Worm (Caenorhabditis elegans) whole organism, young adult: ENCODE results near the gene spp-1.

Source experiments
- B0019.2 ChIP-seq: fragments of 200-800 bp; sonication (Bioruptor generic); conservative IDR thresholded peaks from 2 replicates; pipeline ENCODE4 v1.3.6; 2022; ENCODE audit warnings: missing genetic modification reagents, missing genetic modification characterization, missing compliant biosample characterization
- D2030.7 ChIP-seq: fragments of 200-800 bp; sonication (Bioruptor generic); IDR thresholded peaks from 2 replicates; pipeline ENCODE4 v1.3.6; 2022; ENCODE audit warnings: missing genetic modification reagents, missing genetic modification characterization, missing compliant biosample characterization
- F33H1.4 ChIP-seq: fragments of 200-800 bp; sonication (Bioruptor generic); IDR thresholded peaks from 2 replicates; pipeline ENCODE4 v1.3.6; 2022; ENCODE audit warnings: missing genetic modification reagents, missing genetic modification characterization, missing compliant biosample characterization
- T07F8.4 ChIP-seq: sonication (generic microtip); optimal IDR thresholded peaks from 2 replicates; lab custom pipeline; 2016; ENCODE audit warnings: mild to moderate bottlenecking, missing genetic modification characterization, moderate library complexity, missing compliant biosample characterization
- T26A5.8 ChIP-seq: sonication (generic microtip); optimal IDR thresholded peaks from 2 replicates; lab custom pipeline; 2016; ENCODE audit warnings: missing genetic modification characterization, missing compliant biosample characterization
- Y67H2A.10 ChIP-seq: fragments of 200-800 bp; sonication (Bioruptor generic); conservative IDR thresholded peaks from 2 replicates; pipeline ENCODE4 v1.3.6; 2022; ENCODE audit warnings: missing genetic modification reagents, missing genetic modification characterization, missing compliant biosample characterization
- Y95B8A.8 ChIP-seq: fragments of 200-800 bp; sonication (Bioruptor generic); IDR thresholded peaks from 2 replicates; pipeline ENCODE4 v1.3.6; 2022; ENCODE audit warnings: missing genetic modification reagents, missing genetic modification characterization, missing compliant biosample characterization
- ccch-3 ChIP-seq: fragments of 200-800 bp; sonication (Bioruptor generic); optimal IDR thresholded peaks from 2 replicates; lab custom pipeline; 2018; ENCODE audit warnings: mild to moderate bottlenecking, missing genetic modification characterization, missing compliant biosample characterization
- ceh-91 ChIP-seq: fragments of 200-800 bp; sonication (Bioruptor generic); IDR thresholded peaks from 2 replicates; pipeline ENCODE4 v1.3.6; 2022; ENCODE audit warnings: missing genetic modification reagents, missing genetic modification characterization, missing compliant biosample characterization
- dox-1 ChIP-seq: fragments of 200-800 bp; sonication (Bioruptor generic); IDR thresholded peaks from 2 replicates; pipeline ENCODE4 v1.3.6; 2022; ENCODE audit warnings: missing genetic modification reagents, missing genetic modification characterization, missing compliant biosample characterization
- dpl-1 ChIP-seq: fragments of 150-350 bp; optimal IDR thresholded peaks from 2 replicates; lab custom pipeline; 2014; ENCODE audit warnings: missing biosample characterization, missing genetic modification reagents, missing genetic modification characterization
- efl-1 ChIP-seq: fragments of 150-350 bp; optimal IDR thresholded peaks from 2 replicates; lab custom pipeline; 2014; ENCODE audit warnings: missing biosample characterization, missing genetic modification reagents, missing genetic modification characterization
- hlh-26 ChIP-seq: fragments of 200-800 bp; sonication (Bioruptor generic); conservative IDR thresholded peaks from 2 replicates; pipeline ENCODE4 v1.3.6; 2022; ENCODE audit warnings: missing genetic modification reagents, missing genetic modification characterization, missing compliant biosample characterization
- hrde-1 ChIP-seq: sonication (generic microtip); optimal IDR thresholded peaks from 2 replicates; lab custom pipeline; 2016; ENCODE audit warnings: missing genetic modification characterization, mild to moderate bottlenecking, missing compliant biosample characterization, moderate library complexity, missing genotype, missing genetic modification reagents, borderline replicate concordance
- hsf-1 ChIP-seq: fragments of 200-800 bp; sonication (Bioruptor generic); IDR thresholded peaks from 2 replicates; pipeline ENCODE4 v1.3.6; 2022; ENCODE audit warnings: missing genetic modification reagents, missing genetic modification characterization, missing compliant biosample characterization
- let-526 ChIP-seq: fragments of 200-800 bp; sonication (Bioruptor generic); IDR thresholded peaks from 2 replicates; pipeline ENCODE4 v1.3.6; 2022; ENCODE audit warnings: missing genetic modification reagents, missing genetic modification characterization, missing compliant biosample characterization
- lin-26 ChIP-seq: fragments of 200-800 bp; sonication (Bioruptor generic); IDR thresholded peaks from 2 replicates; pipeline ENCODE4 v1.3.6; 2022; ENCODE audit warnings: missing genetic modification reagents, missing genetic modification characterization, missing compliant biosample characterization
- lin-54 ChIP-seq: fragments of 200-800 bp; sonication (Bioruptor generic); optimal IDR thresholded peaks from 2 replicates; lab custom pipeline; 2018; ENCODE audit warnings: mild to moderate bottlenecking, missing genetic modification characterization, missing compliant biosample characterization
- lsl-1 ChIP-seq: fragments of 200-800 bp; sonication (Bioruptor generic); optimal IDR thresholded peaks from 2 replicates; lab custom pipeline; 2018; ENCODE audit warnings: mild to moderate bottlenecking, missing genetic modification characterization, moderate library complexity, missing compliant biosample characterization
- madf-10 ChIP-seq: sonication (generic microtip); optimal IDR thresholded peaks from 2 replicates; lab custom pipeline; 2016; ENCODE audit warnings: mild to moderate bottlenecking, missing genetic modification characterization, missing compliant biosample characterization
- madf-6 ChIP-seq: fragments of 200-800 bp; sonication (Bioruptor generic); IDR thresholded peaks from 2 replicates; pipeline ENCODE4 v1.3.6; 2022; ENCODE audit warnings: missing genetic modification reagents, missing genetic modification characterization, missing compliant biosample characterization
- madf-8 ChIP-seq: fragments of 200-800 bp; sonication (Bioruptor generic); conservative IDR thresholded peaks from 2 replicates; pipeline ENCODE4 v1.3.6; 2022; ENCODE audit warnings: missing genetic modification reagents, missing genetic modification characterization, missing compliant biosample characterization
- rec-8 ChIP-seq, 2 experiments: sonication (generic microtip); optimal IDR thresholded peaks; 2 replicates each; lab custom pipeline; 2016; ENCODE audit warnings: mild to moderate bottlenecking in 2 of 2, missing genetic modification characterization in 2 of 2, missing genetic modification reagents in 2 of 2, missing genotype in 2 of 2, missing biosample characterization in 1 of 2, missing compliant biosample characterization in 1 of 2, moderate library complexity in 1 of 2
- snpc-3.4 ChIP-seq: sonication (generic microtip); optimal IDR thresholded peaks from 2 replicates; lab custom pipeline; 2017; ENCODE audit warnings: missing genetic modification characterization, mild to moderate bottlenecking, missing compliant biosample characterization, antibody characterized with exemption, moderate library complexity, missing genotype, missing genetic modification reagents
- somi-1 ChIP-seq: fragments of 200-800 bp; sonication (Bioruptor generic); optimal IDR thresholded peaks from 2 replicates; lab custom pipeline; 2018; ENCODE audit warnings: mild to moderate bottlenecking, missing genetic modification characterization, missing compliant biosample characterization
- tbx-9 ChIP-seq: sonication (generic microtip); optimal IDR thresholded peaks from 2 replicates; lab custom pipeline; 2016; ENCODE audit warnings: borderline replicate concordance, missing genetic modification characterization, inconsistent platforms, missing compliant biosample characterization
- tlf-1 ChIP-seq: fragments of 200-800 bp; sonication (Bioruptor generic); optimal IDR thresholded peaks from 2 replicates; lab custom pipeline; 2018; ENCODE audit warnings: mild to moderate bottlenecking, missing genetic modification characterization, missing compliant biosample characterization
- xnd-1 ChIP-seq: sonication (generic microtip); optimal IDR thresholded peaks from 2 replicates; lab custom pipeline; 2016; ENCODE audit warnings: missing genotype, missing genetic modification reagents, missing genetic modification characterization, missing compliant biosample characterization
- zfh-2 ChIP-seq: fragments of 200-800 bp; sonication (Bioruptor generic); conservative IDR thresholded peaks from 2 replicates; pipeline ENCODE4 v1.3.6; 2022; ENCODE audit warnings: missing genetic modification reagents, missing genetic modification characterization, missing compliant biosample characterization
- ztf-18 ChIP-seq: sonication (generic microtip); optimal IDR thresholded peaks from 2 replicates; lab custom pipeline; 2016; ENCODE audit warnings: missing genotype, mild to moderate bottlenecking, missing genetic modification characterization, missing compliant biosample characterization
- ztf-3 ChIP-seq: fragments of 200-800 bp; sonication (Bioruptor generic); optimal IDR thresholded peaks from 2 replicates; lab custom pipeline; 2018; ENCODE audit warnings: mild to moderate bottlenecking, missing genetic modification characterization, missing compliant biosample characterization
- ztf-6 ChIP-seq: fragments of 200-800 bp; sonication (Bioruptor generic); IDR thresholded peaks from 2 replicates; pipeline ENCODE4 v1.3.6; 2022; ENCODE audit warnings: missing genetic modification reagents, missing genetic modification characterization, missing compliant biosample characterization

The spp-1 gene

ce11 chrIII:10354591-10354990 lies 877 bp downstream of the spp-1 start:
- TF ChIP-seq tlf-1 (GFP tag; lab: Kevin White, UChicago), result peak; percentile 29
- no peak for TF ChIP-seq Y67H2A.10 (GFP tag; lab: Robert Waterston, UW)
- peak; percentile 10 for TF ChIP-seq madf-10 (tag; lab: Kevin White, UChicago)
- TF ChIP-seq T07F8.4 (tag; lab: Kevin White, UChicago), result no peak
- TF ChIP-seq ztf-18 (tag; lab: Kevin White, UChicago), result no peak
- no peak for TF ChIP-seq snpc-3.4 (tag; lab: Kevin White, UChicago)
- TF ChIP-seq ccch-3 (GFP tag; lab: Kevin White, UChicago), result no peak

- TF ChIP-seq zfh-2 (GFP tag; lab: Robert Waterston, UW) (0 out of 2 replicates have a peak, but pooled peaks have one; percentile 54), lin-26 (no peak)
Measured at ce11 chrIII:10353423-10353822, 2.0 kb downstream of the spp-1 start.

DNA sequence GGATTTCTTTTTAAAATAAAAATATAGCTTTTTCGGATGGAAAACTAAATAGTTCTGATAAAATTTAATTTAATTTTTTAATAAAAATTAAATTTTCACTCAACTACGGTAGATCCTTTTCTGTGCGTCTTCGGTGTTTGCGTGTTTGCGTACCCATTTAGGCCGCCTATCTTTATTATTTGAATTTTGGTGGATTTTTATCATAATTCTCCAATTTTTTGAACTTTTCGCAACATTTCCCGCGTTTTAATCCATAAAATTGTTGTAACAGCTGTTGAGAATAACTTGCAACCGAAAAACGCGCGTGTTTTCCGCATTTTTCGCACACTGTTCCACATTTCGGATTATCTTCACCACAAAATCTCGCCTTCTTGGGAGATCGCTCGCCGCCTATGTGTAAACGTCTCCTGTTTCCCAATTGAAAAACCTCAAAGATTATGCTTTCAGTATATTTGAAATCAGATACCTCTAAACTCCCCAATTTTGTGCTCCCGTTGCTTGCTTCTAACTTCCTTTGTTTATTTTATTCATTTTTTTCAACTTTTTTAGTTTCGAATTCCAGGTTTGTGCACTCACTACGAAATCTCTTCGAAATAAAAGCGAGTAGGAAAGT lies 3.8 kb downstream of the spp-1 start, which contains the start of gene T07C4.3:
T07C4.3 (plus strand) TSS at position 563 of the 613 bp plus-strand sequence.
- peak; percentile 32 for TF ChIP-seq dpl-1 (GFP tag; lab: Kevin White, UChicago)
- peak; percentile 63; the same call in 1 of the 2 replicates for TF ChIP-seq B0019.2 (GFP tag; lab: Robert Waterston, UW)
- peak; percentile 71 for TF ChIP-seq D2030.7 (GFP tag; lab: Robert Waterston, UW)
- no peak for TF ChIP-seq rec-8 (tag; optimal IDR thresholded peaks at IDR 0.05; lab: Kevin White, UChicago)
- no peak for TF ChIP-seq Y95B8A.8
- peak; percentile 79 for TF ChIP-seq madf-6 (GFP tag; lab: Robert Waterston, UW)
- no peak for TF ChIP-seq somi-1 (GFP tag; lab: Kevin White, UChicago)
- no peak for TF ChIP-seq ccch-3 (GFP tag; lab: Kevin White, UChicago)
- no peak for TF ChIP-seq tbx-9 (tag; lab: Kevin White, UChicago)
- TF ChIP-seq xnd-1, result peak; percentile 28
- TF ChIP-seq hrde-1 (tag; lab: Kevin White, UChicago), result no peak
- TF ChIP-seq let-526, result no peak
- TF ChIP-seq hlh-26 (GFP tag; lab: Robert Waterston, UW), result no peak
- TF ChIP-seq lin-54, result peak; percentile 33
- TF ChIP-seq ztf-6 (GFP tag; lab: Robert Waterston, UW), result no peak
- peak; percentile 49; the same call in 1 of the 2 replicates for TF ChIP-seq F33H1.4 (GFP tag; lab: Robert Waterston, UW)
- TF ChIP-seq tlf-1 (GFP tag; lab: Kevin White, UChicago), result peak; percentile 44
- no peak for TF ChIP-seq T26A5.8 (tag; lab: Kevin White, UChicago)
- TF ChIP-seq madf-8, result peak; percentile 59
- 0 out of 2 replicates have a peak, but pooled peaks have one; percentile 19 for TF ChIP-seq dox-1 (GFP tag; lab: Robert Waterston, UW)
- TF ChIP-seq lsl-1 (GFP tag; lab: Kevin White, UChicago), result peak; percentile 83
- TF ChIP-seq hsf-1 (GFP tag; lab: Robert Waterston, UW), result 0 out of 2 replicates have a peak, but pooled peaks have one; percentile 27
- peak; percentile 65 for TF ChIP-seq ceh-91 (GFP tag; lab: Robert Waterston, UW)
- TF ChIP-seq efl-1, result peak; percentile 70

DNA sequence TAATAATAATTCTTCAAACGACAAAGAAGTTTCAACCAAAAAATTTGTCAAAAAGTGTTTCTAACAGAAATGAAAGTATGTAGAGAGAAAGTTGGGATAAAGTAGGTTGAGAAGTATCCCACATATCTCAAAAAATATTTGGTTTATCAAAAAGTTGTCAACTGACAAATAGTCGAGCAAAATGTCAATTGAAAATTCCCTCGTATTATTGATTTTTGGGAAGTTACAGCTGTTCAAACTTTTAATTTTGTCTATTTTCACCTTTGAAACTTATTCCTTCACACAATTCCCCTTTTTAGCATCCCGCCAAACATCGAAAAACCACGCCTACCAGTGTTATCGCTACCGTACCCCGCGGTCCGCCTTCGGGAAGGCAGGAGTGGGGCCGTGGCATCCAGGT lies 8.4 kb downstream of the spp-1 start, which contains the start of gene tbx-8:
tbx-8 (plus strand) TSS at position 301 of the 400 bp plus-strand sequence.
- TF ChIP-seq zfh-2 (GFP tag; lab: Robert Waterston, UW) (peak; percentile 46; the same call in 1 of the 2 replicates), ztf-3 (GFP tag; lab: Kevin White, UChicago) (no peak)
